Fruit fly (Drosophila melanogaster): ENCODE results near the gene rst.

- TF ChIP-seq pan (optimal IDR thresholded peaks at IDR 0.05) (no peak), Myc (optimal IDR thresholded peaks at IDR 0.05) (peak; percentile 62), Sp1 (GFP tag; optimal IDR thresholded peaks at IDR 0.05) (no peak), Vsx2 (GFP tag; optimal IDR thresholded peaks at IDR 0.05; ENCODE audit: partially characterized antibody) (no peak), woc (GFP tag; optimal IDR thresholded peaks at IDR 0.05) (no peak), CrebA (GFP tag; optimal IDR thresholded peaks at IDR 0.05; ENCODE audit: borderline replicate concordance) (no peak), GATAd (GFP tag; optimal IDR thresholded peaks at IDR 0.05) (no peak), fru (GFP tag; optimal IDR thresholded peaks at IDR 0.05) (no peak), Hr83 (GFP tag; optimal IDR thresholded peaks at IDR 0.05; ENCODE audit: poor library complexity, severe bottlenecking) (no peak), h (GFP tag; optimal IDR thresholded peaks at IDR 0.05) (no peak), br (GFP tag; optimal IDR thresholded peaks at IDR 0.05) (no peak), N (GFP tag; optimal IDR thresholded peaks at IDR 0.05) (no peak), Dfd (GFP tag; optimal IDR thresholded peaks at IDR 0.05) (no peak)
Observed at dm6 chrX:2949114-2949513, 24.5 kb downstream of the rst start.

Measured in whole organism, wandering third instar larva.